Worm (Caenorhabditis elegans) whole organism, L3 larva: ENCODE results near the gene mboa-3.

Source experiments
- ama-1 ChIP-seq: fragments of 150-350 bp; optimal IDR thresholded peaks from 2 replicates; lab custom pipeline; 2018
- ceh-28 ChIP-seq: fragments of 150-350 bp; optimal IDR thresholded peaks from 2 replicates; lab custom pipeline; 2014; ENCODE audit warnings: missing biosample characterization, missing genetic modification reagents, missing genetic modification characterization
- jun-1 ChIP-seq: fragments of 150-350 bp; optimal IDR thresholded peaks from 2 replicates; lab custom pipeline; 2014; ENCODE audit warnings: missing biosample characterization, missing genetic modification reagents, missing genetic modification characterization
- nfya-1 ChIP-seq: sonication (generic microtip); optimal IDR thresholded peaks from 2 replicates; lab custom pipeline; 2017; ENCODE audit warnings: missing genetic modification characterization, mild to moderate bottlenecking, missing compliant biosample characterization, antibody characterized with exemption, moderate library complexity; ENCODE audit not compliant: insufficient read depth
- nhr-12 ChIP-seq: fragments of 150-350 bp; optimal IDR thresholded peaks from 2 replicates; lab custom pipeline; 2014; ENCODE audit warnings: missing biosample characterization, missing genetic modification characterization
- nhr-237 ChIP-seq: fragments of 150-350 bp; optimal IDR thresholded peaks from 2 replicates; lab custom pipeline; 2014; ENCODE audit warnings: missing biosample characterization, missing genetic modification characterization
- nhr-28 ChIP-seq: fragments of 150-350 bp; optimal IDR thresholded peaks from 2 replicates; lab custom pipeline; 2014; ENCODE audit warnings: missing biosample characterization, missing genetic modification characterization
- unc-39 ChIP-seq: sonication (generic microtip); optimal IDR thresholded peaks from 4 replicates; lab custom pipeline; 2017; ENCODE audit warnings: missing biosample characterization, missing genetic modification characterization
- ztf-11 ChIP-seq: fragments of 150-350 bp; optimal IDR thresholded peaks from 2 replicates; lab custom pipeline; 2014; ENCODE audit warnings: missing biosample characterization, missing genetic modification characterization

DNA sequence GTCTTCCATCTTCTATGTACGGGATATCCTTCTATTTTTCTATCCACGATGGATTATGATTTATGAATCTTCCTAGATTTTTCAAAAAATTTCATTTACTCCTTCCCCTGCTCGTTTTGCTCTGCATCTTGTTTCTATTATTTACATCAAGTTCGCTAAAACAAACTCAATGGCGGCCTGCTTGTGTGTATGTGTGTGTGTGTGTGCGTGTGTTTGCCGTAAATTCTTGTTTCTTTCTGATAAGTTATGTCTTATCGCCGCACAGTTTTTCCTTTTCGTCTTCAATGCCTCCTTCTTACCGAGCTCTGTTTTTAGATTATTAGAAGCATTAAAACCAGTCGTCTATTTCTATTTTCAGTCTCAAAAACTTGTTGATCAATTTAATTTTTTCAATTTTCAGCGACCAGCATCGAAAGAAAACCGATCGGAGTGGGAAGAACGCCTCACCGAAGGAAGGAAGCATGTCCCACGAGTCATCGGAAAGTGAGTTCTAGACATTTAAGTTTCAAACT, 43.3 kb downstream of the mboa-3 start, which contains the start of gene dlg-1:
- TF ChIP-seq ama-1 (lab: Kevin White, UChicago) (no peak), ceh-28 (tag; lab: Kevin White, UChicago) (no peak), nhr-12 (tag; lab: Kevin White, UChicago) (no peak), nhr-237 (no peak), ztf-11 (tag; lab: Kevin White, UChicago) (no peak), unc-39 (tag; lab: Kevin White, UChicago) (no peak), nhr-28 (tag; lab: Kevin White, UChicago) (no peak), nfya-1 (tag; lab: Kevin White, UChicago) (no peak), jun-1 (tag; lab: Kevin White, UChicago) (no peak)
